Worm (Caenorhabditis elegans) whole organism, midembryonic: ENCODE data around the gene frm-3.

Experiments used
- T22C8.4 ChIP-seq: fragments of 200-800 bp; sonication (Bioruptor generic); IDR thresholded peaks from 2 replicates; pipeline ENCODE4 v1.3.6; 2022; ENCODE audit warnings: missing genetic modification characterization, missing compliant biosample characterization
- cog-1 ChIP-seq: sonication (generic microtip); optimal IDR thresholded peaks from 2 replicates; lab custom pipeline; 2016; ENCODE audit warnings: missing genetic modification characterization, missing compliant biosample characterization
- klf-2 ChIP-seq: fragments of 200-800 bp; sonication (Bioruptor generic); conservative IDR thresholded peaks from 2 replicates; pipeline ENCODE4 v1.3.6; 2022; ENCODE audit warnings: missing genetic modification reagents, missing genetic modification characterization, missing compliant biosample characterization
- med-1 ChIP-seq: sonication (generic microtip); optimal IDR thresholded peaks from 2 replicates; lab custom pipeline; 2017; ENCODE audit warnings: missing genetic modification characterization, mild to moderate bottlenecking, missing compliant biosample characterization, antibody characterized with exemption, missing genetic modification reagents; ENCODE audit not compliant: insufficient read depth
- ref-1 ChIP-seq: fragments of 200-800 bp; sonication (Bioruptor generic); conservative IDR thresholded peaks from 2 replicates; pipeline ENCODE4 v1.3.6; 2022; ENCODE audit warnings: missing genetic modification reagents, missing genetic modification characterization, missing compliant biosample characterization
- tab-1 ChIP-seq: fragments of 200-800 bp; sonication (Bioruptor generic); IDR thresholded peaks from 2 replicates; pipeline ENCODE4 v1.3.6; 2022; ENCODE audit warnings: missing genetic modification characterization, missing compliant biosample characterization
- ztf-29 ChIP-seq: fragments of 200-800 bp; sonication (Bioruptor generic); IDR thresholded peaks from 2 replicates; pipeline ENCODE4 v1.3.6; 2022; ENCODE audit warnings: missing genetic modification reagents, missing genetic modification characterization, missing compliant biosample characterization

DNA sequence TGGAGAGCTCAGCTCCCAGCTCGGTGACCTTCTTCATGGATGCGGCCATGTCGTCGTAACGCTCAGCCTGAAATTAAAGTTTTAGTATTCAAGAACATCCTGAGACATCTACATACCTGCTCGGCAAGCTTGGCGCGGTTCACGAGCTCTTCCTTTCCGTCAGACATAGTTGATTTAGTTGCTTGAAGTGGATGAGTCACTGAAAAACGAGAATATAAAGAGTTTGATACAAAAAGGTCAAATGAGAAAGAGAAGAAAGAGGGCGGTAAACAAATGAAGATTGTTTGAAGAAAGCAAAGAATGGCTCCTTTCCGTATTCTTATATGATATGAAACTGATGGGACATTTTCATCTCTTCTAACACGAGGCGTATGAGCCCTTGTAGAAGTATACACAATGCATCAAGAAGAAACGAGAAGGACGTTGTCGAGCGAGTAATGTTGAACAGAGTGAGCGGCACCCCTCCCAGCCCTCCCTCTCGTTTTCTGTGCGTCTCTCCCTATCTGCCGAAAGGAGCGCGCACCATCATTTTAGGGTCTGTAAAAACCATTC, 33.0 kb downstream of the frm-3 start, which contains the start of gene ftt-2:
- no peak for TF ChIP-seq T22C8.4 (GFP tag; lab: Robert Waterston, UW)
- no peak for TF ChIP-seq ztf-29
- TF ChIP-seq med-1 (GFP tag; lab: Kevin White, UChicago), result no peak
- no peak for TF ChIP-seq tab-1
- TF ChIP-seq ref-1 (GFP tag; lab: Robert Waterston, UW), result no peak
- TF ChIP-seq klf-2, result no peak
- TF ChIP-seq cog-1 (tag; lab: Kevin White, UChicago), result no peak
